1 worm cellular context compared by ENCODE assay signal in genomic region chrV:7465509-7465908, ce11.
A peak's percentile ranks its signal among the peaks of the same experiment; 100 is the strongest.
TF ChIP-seq lines count a peak whose summit lies in the region.

Gene F25E5.1, plus strand, starts transcription at chrV:7465884.

TF ChIP-seq in whole organism, L4 larva, 104 proteins besides CTCF, POLR2A, EP300 and RAD21 (continued from another document):
- TF ChIP-seq daf-19 (GFP tag; conservative IDR thresholded peaks at IDR 0.05; lab: Robert Waterston, UW) (no peak), hmg-1.1 (GFP tag; IDR thresholded peaks at IDR 0.05; lab: Robert Waterston, UW) (peak; percentile 61; the same call in 1 of the 2 replicates), R02D3.7 (tag; optimal IDR thresholded peaks at IDR 0.05; lab: Kevin White, UChicago) (no peak), nhr-111 (GFP tag; optimal IDR thresholded peaks at IDR 0.05; lab: Kevin White, UChicago) (no peak), tra-1 (GFP tag; IDR thresholded peaks at IDR 0.05; lab: Robert Waterston, UW) (no peak), egl-43 (GFP tag; IDR thresholded peaks at IDR 0.05; lab: Robert Waterston, UW) (no peak), F49E8.2 (tag; optimal IDR thresholded peaks at IDR 0.05; lab: Kevin White, UChicago; ENCODE audit: borderline replicate concordance) (no peak), mxl-2 (GFP tag; conservative IDR thresholded peaks at IDR 0.05; lab: Robert Waterston, UW) (no peak), ZK546.5 (tag; optimal IDR thresholded peaks at IDR 0.05; lab: Kevin White, UChicago) (no peak), lin-38 (GFP tag; IDR thresholded peaks at IDR 0.05; lab: Robert Waterston, UW) (no peak)
